Fruit fly (Drosophila melanogaster) whole organism, embryonic: Measurements from ENCODE around the gene odd.
A peak's percentile ranks its signal among the peaks of the same experiment; 100 is the strongest.

Source experiments
- CG10209 ChIP-seq: fragments of 200-800 bp; sonication (Bioruptor generic); optimal IDR thresholded peaks from 3 replicates; lab custom pipeline; 2017; ENCODE audit warnings: missing biosample characterization, mild to moderate bottlenecking, missing genetic modification characterization, missing genetic modification reagents
- CG11085 ChIP-seq: fragments of 200-800 bp; sonication (Bioruptor generic); IDR thresholded peaks from 2 replicates; pipeline ENCODE4 v1.3.6; 2022; ENCODE audit warnings: missing biosample characterization, missing genetic modification characterization
- CG11696 ChIP-seq: fragments of 200-800 bp; sonication (Bioruptor generic); IDR thresholded peaks from 2 replicates; pipeline ENCODE4 v1.3.6; 2022; ENCODE audit warnings: missing biosample characterization, missing genetic modification characterization
- CG12236 ChIP-seq: fragments of 200-800 bp; sonication (Bioruptor generic); optimal IDR thresholded peaks from 2 replicates; lab custom pipeline; 2016; ENCODE audit warnings: missing biosample characterization, missing genetic modification characterization
- CG1233 ChIP-seq: fragments of 200-800 bp; sonication (Bioruptor generic); optimal IDR thresholded peaks from 4 replicates; lab custom pipeline; 2018; ENCODE audit warnings: missing biosample characterization, mild to moderate bottlenecking, missing genetic modification characterization
- CG12391 ChIP-seq: fragments of 200-800 bp; sonication (Bioruptor generic); optimal IDR thresholded peaks from 3 replicates; lab custom pipeline; 2018; ENCODE audit warnings: missing biosample characterization, mild to moderate bottlenecking, missing genetic modification characterization, moderate library complexity
- CG13775 ChIP-seq: fragments of 200-800 bp; sonication (Bioruptor generic); optimal IDR thresholded peaks from 3 replicates; lab custom pipeline; 2017; ENCODE audit warnings: missing biosample characterization, mild to moderate bottlenecking, missing genetic modification characterization
- CG17328 ChIP-seq: fragments of 200-800 bp; sonication (Bioruptor generic); IDR thresholded peaks from 2 replicates; pipeline ENCODE4 v1.3.6; 2022; ENCODE audit warnings: missing biosample characterization, missing genetic modification characterization
- CG2199 ChIP-seq: fragments of 200-800 bp; sonication (Bioruptor generic); IDR thresholded peaks from 3 replicates; pipeline ENCODE4 v1.3.6; 2022; ENCODE audit warnings: missing biosample characterization, missing genetic modification characterization
- CG2678 ChIP-seq: fragments of 200-800 bp; sonication (Bioruptor generic); optimal IDR thresholded peaks from 3 replicates; lab custom pipeline; 2019; ENCODE audit warnings: missing biosample characterization, mild to moderate bottlenecking, missing genetic modification characterization, moderate library complexity
- CG31365 ChIP-seq: fragments of 200-800 bp; sonication (Bioruptor generic); optimal IDR thresholded peaks from 2 replicates; lab custom pipeline; 2018; ENCODE audit warnings: missing biosample characterization, mild to moderate bottlenecking, missing genetic modification characterization
- CG33213 ChIP-seq: fragments of 200-800 bp; sonication (Bioruptor generic); optimal IDR thresholded peaks from 3 replicates; lab custom pipeline; 2016; ENCODE audit warnings: missing biosample characterization, missing genetic modification characterization
- CG6254 ChIP-seq: fragments of 200-800 bp; sonication (Bioruptor generic); optimal IDR thresholded peaks from 3 replicates; lab custom pipeline; 2017; ENCODE audit warnings: mild to moderate bottlenecking, missing biosample characterization, missing genetic modification reagents, missing genetic modification characterization
- CG6813 ChIP-seq: fragments of 200-800 bp; sonication (Bioruptor generic); optimal IDR thresholded peaks from 2 replicates; lab custom pipeline; 2017; ENCODE audit warnings: missing biosample characterization, missing genetic modification characterization, mild to moderate bottlenecking, moderate library complexity, missing genetic modification reagents
- CG7839 ChIP-seq: fragments of 200-800 bp; sonication (Bioruptor generic); optimal IDR thresholded peaks from 3 replicates; lab custom pipeline; 2018; ENCODE audit warnings: missing biosample characterization, mild to moderate bottlenecking, missing genetic modification characterization, moderate library complexity
- CG9437 ChIP-seq: fragments of 200-800 bp; sonication (Bioruptor generic); optimal IDR thresholded peaks from 2 replicates; lab custom pipeline; 2018; ENCODE audit warnings: missing biosample characterization, mild to moderate bottlenecking, missing genetic modification characterization
- Camta ChIP-seq: fragments of 200-800 bp; sonication (Bioruptor generic); optimal IDR thresholded peaks from 2 replicates; lab custom pipeline; 2016; ENCODE audit warnings: missing biosample characterization, missing genetic modification characterization
- Dek ChIP-seq: fragments of 200-800 bp; sonication (Bioruptor generic); optimal IDR thresholded peaks from 3 replicates; lab custom pipeline; 2019; ENCODE audit warnings: missing biosample characterization, mild to moderate bottlenecking, missing genetic modification characterization, moderate library complexity
- Drgx ChIP-seq: fragments of 200-800 bp; sonication (Bioruptor generic); IDR thresholded peaks from 2 replicates; pipeline ENCODE4 v1.3.6; 2022; ENCODE audit warnings: missing biosample characterization, missing genetic modification characterization
- HLH54F ChIP-seq: fragments of 200-800 bp; sonication (Bioruptor generic); optimal IDR thresholded peaks from 3 replicates; lab custom pipeline; 2016; ENCODE audit warnings: missing biosample characterization, missing genetic modification characterization
- Hand ChIP-seq: fragments of 200-800 bp; sonication (Bioruptor generic); optimal IDR thresholded peaks from 2 replicates; lab custom pipeline; 2017; ENCODE audit warnings: mild to moderate bottlenecking, missing biosample characterization, missing genetic modification reagents, missing genetic modification characterization
- Hmx ChIP-seq: fragments of 200-800 bp; sonication (Bioruptor generic); optimal IDR thresholded peaks from 2 replicates; lab custom pipeline; 2016; ENCODE audit warnings: missing biosample characterization, missing genetic modification characterization
- Hr51 ChIP-seq, 2 experiments: fragments of 200-800 bp; sonication (Bioruptor generic); optimal IDR thresholded peaks; 2 replicates in 1 of 2; 3 replicates in 1 of 2; lab custom pipeline; 2016 to 2018; ENCODE audit warnings: missing biosample characterization in 2 of 2, missing genetic modification characterization in 2 of 2, mild to moderate bottlenecking in 1 of 2, moderate library complexity in 1 of 2
- MESR4 ChIP-seq: fragments of 200-800 bp; sonication (Bioruptor generic); optimal IDR thresholded peaks from 2 replicates; lab custom pipeline; 2018; ENCODE audit warnings: missing biosample characterization, mild to moderate bottlenecking, missing genetic modification characterization, moderate library complexity
- NC2β ChIP-seq: fragments of 200-800 bp; sonication (Bioruptor generic); optimal IDR thresholded peaks from 2 replicates; lab custom pipeline; 2016; ENCODE audit warnings: missing biosample characterization, missing genetic modification characterization
- Neu2 ChIP-seq: fragments of 200-800 bp; sonication (Bioruptor generic); optimal IDR thresholded peaks from 3 replicates; lab custom pipeline; 2016; ENCODE audit warnings: missing biosample characterization, missing genetic modification characterization, borderline replicate concordance
- Pdp1 ChIP-seq, 2 experiments: fragments of 200-800 bp; sonication (Bioruptor generic); optimal IDR thresholded peaks; 3 replicates each; lab custom pipeline; 2016; ENCODE audit warnings: missing biosample characterization in 2 of 2, missing genetic modification characterization in 2 of 2, mild to moderate bottlenecking in 1 of 2, moderate library complexity in 1 of 2
- Six4 ChIP-seq: fragments of 200-800 bp; sonication (Bioruptor generic); optimal IDR thresholded peaks from 2 replicates; lab custom pipeline; 2016; ENCODE audit warnings: missing biosample characterization, missing genetic modification characterization
- Sry-β ChIP-seq: fragments of 200-800 bp; sonication (Bioruptor generic); optimal IDR thresholded peaks from 2 replicates; lab custom pipeline; 2018; ENCODE audit warnings: missing biosample characterization, mild to moderate bottlenecking, missing genetic modification characterization, moderate library complexity
- ara ChIP-seq: fragments of 200-800 bp; sonication (Bioruptor generic); IDR thresholded peaks from 2 replicates; pipeline ENCODE4 v1.3.6; 2022; ENCODE audit warnings: missing biosample characterization, missing genetic modification characterization
- cato ChIP-seq: fragments of 200-800 bp; sonication (Bioruptor generic); optimal IDR thresholded peaks from 2 replicates; lab custom pipeline; 2016; ENCODE audit warnings: missing biosample characterization, missing genetic modification characterization, borderline replicate concordance
- danr ChIP-seq: fragments of 200-800 bp; sonication (Bioruptor generic); IDR thresholded peaks from 2 replicates; pipeline ENCODE4 v1.3.6; 2022; ENCODE audit warnings: missing biosample characterization, missing genetic modification characterization
- disco-r ChIP-seq: fragments of 200-800 bp; sonication (Bioruptor generic); optimal IDR thresholded peaks from 2 replicates; lab custom pipeline; 2016; ENCODE audit warnings: missing biosample characterization, missing genetic modification characterization
- dysf ChIP-seq: fragments of 200-800 bp; sonication (Bioruptor generic); IDR thresholded peaks from 3 replicates; pipeline ENCODE4 v1.3.6; 2022; ENCODE audit warnings: missing biosample characterization, missing genetic modification characterization
- exex ChIP-seq: fragments of 200-800 bp; sonication (Bioruptor generic); optimal IDR thresholded peaks from 4 replicates; lab custom pipeline; 2018; ENCODE audit warnings: missing biosample characterization, mild to moderate bottlenecking, missing genetic modification characterization, moderate library complexity
- eyg ChIP-seq: fragments of 200-800 bp; sonication (Bioruptor generic); optimal IDR thresholded peaks from 3 replicates; lab custom pipeline; 2016; ENCODE audit warnings: missing biosample characterization, missing genetic modification characterization
- fd102C ChIP-seq: fragments of 200-800 bp; sonication (Bioruptor generic); optimal IDR thresholded peaks from 2 replicates; lab custom pipeline; 2018; ENCODE audit warnings: missing biosample characterization, mild to moderate bottlenecking, missing genetic modification characterization, moderate library complexity
- gce ChIP-seq: fragments of 200-800 bp; sonication (Bioruptor generic); IDR thresholded peaks from 3 replicates; pipeline ENCODE4 v1.3.6; 2022; ENCODE audit warnings: missing biosample characterization, missing genetic modification characterization
- gsb ChIP-seq: fragments of 200-800 bp; sonication (Bioruptor generic); IDR thresholded peaks from 2 replicates; pipeline ENCODE4 v1.3.6; 2022; ENCODE audit warnings: missing biosample characterization, missing genetic modification characterization
- hkb ChIP-seq, 2 experiments: fragments of 200-800 bp in 1 of 2; fragments of >200 bp in 1 of 2; sonication (Bioruptor generic) in 1 of 2; IDR thresholded peaks in 1 of 2; optimal IDR thresholded peaks in 1 of 2; 2 replicates each; pipeline versions ENCODE4 v1.3.6 to Lab custom; 2017 to 2022; ENCODE audit warnings: missing biosample characterization in 1 of 2, missing genetic modification characterization in 1 of 2
- insv ChIP-seq, 2 experiments: fragments of 200-800 bp; sonication (Bioruptor generic); optimal IDR thresholded peaks; 3 replicates each; lab custom pipeline; 2016 to 2018; ENCODE audit warnings: missing biosample characterization in 2 of 2, missing genetic modification characterization in 2 of 2
- kay ChIP-seq: fragments of 200-800 bp; sonication (Bioruptor generic); optimal IDR thresholded peaks from 2 replicates; lab custom pipeline; 2016; ENCODE audit warnings: missing biosample characterization, missing genetic modification characterization
- pfk ChIP-seq: fragments of 200-800 bp; sonication (Bioruptor generic); optimal IDR thresholded peaks from 2 replicates; lab custom pipeline; 2018; ENCODE audit warnings: missing biosample characterization, mild to moderate bottlenecking, missing genetic modification characterization, moderate library complexity
- pnt ChIP-seq: fragments of 200-800 bp; sonication (Bioruptor generic); optimal IDR thresholded peaks from 3 replicates; lab custom pipeline; 2016; ENCODE audit warnings: missing biosample characterization, missing genetic modification characterization
- repo ChIP-seq: fragments of 200-800 bp; sonication (Bioruptor generic); optimal IDR thresholded peaks from 2 replicates; lab custom pipeline; 2016; ENCODE audit warnings: missing biosample characterization, missing genetic modification characterization
- schlank ChIP-seq: fragments of 200-800 bp; sonication (Bioruptor generic); optimal IDR thresholded peaks from 2 replicates; lab custom pipeline; 2018; ENCODE audit warnings: missing biosample characterization, mild to moderate bottlenecking, missing genetic modification characterization
- sna ChIP-seq: fragments of 200-800 bp; sonication (Bioruptor generic); IDR thresholded peaks from 2 replicates; pipeline ENCODE4 v1.3.6; 2022; ENCODE audit warnings: missing biosample characterization, missing genetic modification characterization; ENCODE audit not compliant: partially characterized antibody
- stc ChIP-seq: fragments of 200-800 bp; sonication (Bioruptor generic); IDR thresholded peaks from 2 replicates; pipeline ENCODE4 v1.3.6; 2022; ENCODE audit warnings: missing biosample characterization, missing genetic modification characterization
- tap ChIP-seq: fragments of 200-800 bp; optimal IDR thresholded peaks from 3 replicates; lab custom pipeline; 2019; ENCODE audit warnings: missing biosample characterization, mild to moderate bottlenecking, missing genetic modification characterization, moderate library complexity

The odd gene

dm6 chr2L:3628819-3629218 is 22.3 kb upstream of the odd start (continued):
- TF ChIP-seq pnt (GFP tag; lab: Kevin White, UChicago) (peak; percentile 23), repo (peak; percentile 59), CG13775 (GFP tag; lab: Kevin White, UChicago) (peak; percentile 3), sna (GFP tag; lab: Robert Waterston, UW) (no peak), tap (peak; percentile 67), Neu2 (GFP tag; lab: Kevin White, UChicago) (no peak), Hand (GFP tag; lab: Kevin White, UChicago) (peak; percentile 74), HLH54F (GFP tag; lab: Kevin White, UChicago) (peak; percentile 8), CG12236 (GFP tag; lab: Kevin White, UChicago) (peak; percentile 61), CG12391 (peak; percentile 73), gce (GFP tag; lab: Robert Waterston, UW) (peak; percentile 86), CG2678 (tag; lab: Kevin White, UChicago) (peak; percentile 86), CG33213 (no peak), Pdp1 (GFP tag; optimal IDR thresholded peaks at IDR 0.05; lab: Kevin White, UChicago) (peak; percentile 46 to 63), fd102C (GFP tag; lab: Kevin White, UChicago) (peak; percentile 86), danr (GFP tag; lab: Robert Waterston, UW) (peak; percentile 7; the same call in 1 of the 2 replicates), Sry-β (GFP tag; lab: Kevin White, UChicago) (peak; percentile 27), Hr51 (GFP tag; optimal IDR thresholded peaks at IDR 0.05; lab: Kevin White, UChicago) (peak; percentile 16 to 89), ara (peak; percentile 87), schlank (tag; lab: Kevin White, UChicago) (peak; percentile 22), hkb (optimal IDR thresholded peaks at IDR 0.05; lab: Kevin White, UChicago) (no peak), hkb (GFP tag; IDR thresholded peaks at IDR 0.05; lab: Robert Waterston, UW) (no peak), stc (peak; percentile 54; the same call in 1 of the 2 replicates), CG2199 (GFP tag; lab: Robert Waterston, UW) (0 out of 3 replicates have a peak, but pooled peaks have one; percentile 51), CG7839 (peak; percentile 30), cato (GFP tag; lab: Kevin White, UChicago) (peak; percentile 80), kay (GFP tag; lab: Kevin White, UChicago) (peak; percentile 78), MESR4 (GFP tag; lab: Kevin White, UChicago) (peak; percentile 57), CG17328 (GFP tag; lab: Robert Waterston, UW) (peak; percentile 63), CG6254 (GFP tag; lab: Kevin White, UChicago) (peak; percentile 87), gsb (GFP tag; lab: Robert Waterston, UW) (peak; percentile 57), Hmx (GFP tag; lab: Kevin White, UChicago) (no peak), insv (GFP tag; optimal IDR thresholded peaks at IDR 0.05; lab: Kevin White, UChicago) (no peak), NC2β (GFP tag; lab: Kevin White, UChicago) (peak; percentile 91), CG11696 (peak; percentile 71; the same call in 1 of the 2 replicates), eyg (peak; percentile 60), CG6813 (peak; percentile 97), Drgx (GFP tag; lab: Robert Waterston, UW) (0 out of 2 replicates have a peak, but pooled peaks have one; percentile 18), disco-r (peak; percentile 89), CG10209 (GFP tag; lab: Kevin White, UChicago) (peak; percentile 93), Camta (GFP tag; lab: Kevin White, UChicago) (peak; percentile 93), CG1233 (GFP tag; lab: Kevin White, UChicago) (peak; percentile 92), CG9437 (GFP tag; lab: Kevin White, UChicago) (peak; percentile 43), pfk (peak; percentile 77), CG11085 (GFP tag; lab: Robert Waterston, UW) (no peak), exex (tag; lab: Kevin White, UChicago) (peak; percentile 85), CG31365 (tag; lab: Kevin White, UChicago) (peak; percentile 72), Dek (peak; percentile 30), Six4 (GFP tag; lab: Kevin White, UChicago) (peak; percentile 83), dysf (GFP tag; lab: Robert Waterston, UW) (peak; percentile 68; the same call in 1 of the 3 replicates)
